Fruit fly (Drosophila melanogaster): ENCODE data around the gene PKD.

Gene PKD

DNA sequence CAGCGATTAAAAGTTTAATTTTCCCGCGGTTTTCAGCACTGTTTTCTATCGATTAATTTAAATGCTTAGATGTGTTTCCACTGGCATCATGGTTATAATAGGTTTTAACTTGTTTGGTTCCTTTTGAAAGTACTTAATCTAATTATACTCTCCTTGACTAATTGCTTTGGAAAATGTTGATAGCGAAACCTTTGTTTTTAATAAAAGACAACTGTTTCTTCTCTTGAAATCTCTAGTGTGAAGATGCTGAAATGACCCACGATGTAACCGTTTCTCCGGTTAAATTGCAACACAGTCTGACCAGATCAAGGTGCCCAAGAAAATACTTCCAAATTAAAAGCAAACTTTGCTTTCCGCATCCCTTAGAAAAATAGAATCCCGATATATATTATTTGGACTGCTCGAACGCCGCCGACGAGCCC, 15.3 kb downstream of the PKD start, which contains the start of gene Dlc90F (continued):
- no peak for TF ChIP-seq nerfin-2 (GFP tag; IDR thresholded peaks at IDR 0.05; ENCODE audit: partially characterized antibody)
- no peak for TF ChIP-seq ash1 (GFP tag; optimal IDR thresholded peaks at IDR 0.05)
- peak; percentile 72 for TF ChIP-seq CG6272 (GFP tag; IDR thresholded peaks at IDR 0.05)
- peak; percentile 26 for TF ChIP-seq salm (tag; optimal IDR thresholded peaks at IDR 0.05)
- peak; percentile 62 for TF ChIP-seq Oaz (GFP tag; IDR thresholded peaks at IDR 0.05)
- TF ChIP-seq CG14050 (GFP tag; IDR thresholded peaks at IDR 0.05): peak; percentile 40; the same call in 1 of the 3 replicates
- peak; percentile 64 for TF ChIP-seq CG16815 (GFP tag; optimal IDR thresholded peaks at IDR 0.05)
- TF ChIP-seq Nf-YB (GFP tag; optimal IDR thresholded peaks at IDR 0.05): peak; percentile 59
- TF ChIP-seq stwl (tag; optimal IDR thresholded peaks at IDR 0.05): peak; percentile 87
- TF ChIP-seq lilli (GFP tag; optimal IDR thresholded peaks at IDR 0.05): peak; percentile 83
- peak; percentile 34 for TF ChIP-seq CG10431 (GFP tag; optimal IDR thresholded peaks at IDR 0.05)
- TF ChIP-seq CG14014 (GFP tag; IDR thresholded peaks at IDR 0.05): peak; percentile 80
- peak; percentile 50 for TF ChIP-seq CG9437 (GFP tag; optimal IDR thresholded peaks at IDR 0.05)
- peak; percentile 79 for TF ChIP-seq CG18262 (tag; optimal IDR thresholded peaks at IDR 0.05)
- peak; percentile 82 for TF ChIP-seq ind (GFP tag; optimal IDR thresholded peaks at IDR 0.05)
- peak; percentile 36 for TF ChIP-seq slou (GFP tag; optimal IDR thresholded peaks at IDR 0.05)
- peak; percentile 82 for TF ChIP-seq Xbp1 (GFP tag; optimal IDR thresholded peaks at IDR 0.05)
- TF ChIP-seq CG11696 (GFP tag; IDR thresholded peaks at IDR 0.05): 0 out of 2 replicates have a peak, but pooled peaks have one; percentile 28
- peak; percentile 78 for TF ChIP-seq az2 (GFP tag; optimal IDR thresholded peaks at IDR 0.05)
- peak; percentile 32; the same call in 1 of the 2 replicates for TF ChIP-seq Doc2 (GFP tag; IDR thresholded peaks at IDR 0.05)
- peak; percentile 83 for TF ChIP-seq Aef1 (GFP tag; IDR thresholded peaks at IDR 0.05)
- peak; percentile 54 for TF ChIP-seq CG7556 (GFP tag; optimal IDR thresholded peaks at IDR 0.05)
- TF ChIP-seq pho (GFP tag; optimal IDR thresholded peaks at IDR 0.05): peak; percentile 84
- TF ChIP-seq pfk (GFP tag; optimal IDR thresholded peaks at IDR 0.05): no peak
- TF ChIP-seq MBD-R2 (GFP tag; IDR thresholded peaks at IDR 0.05): no peak; the same call in none of the 2 replicates
- TF ChIP-seq Poxn (GFP tag; IDR thresholded peaks at IDR 0.05): no peak
- peak; percentile 67; the same call in 1 of the 2 replicates for TF ChIP-seq CG11085 (GFP tag; IDR thresholded peaks at IDR 0.05)
- no peak for TF ChIP-seq fru (optimal IDR thresholded peaks at IDR 0.05)
- TF ChIP-seq D19A (tag; optimal IDR thresholded peaks at IDR 0.05): peak; percentile 20
- TF ChIP-seq usp (GFP tag; optimal IDR thresholded peaks at IDR 0.05): no peak
- TF ChIP-seq gsb-n (tag; optimal IDR thresholded peaks at IDR 0.05): peak; percentile 56
- peak; percentile 75 for TF ChIP-seq CG6689 (GFP tag; IDR thresholded peaks at IDR 0.05)
- TF ChIP-seq CG2120 (GFP tag; optimal IDR thresholded peaks at IDR 0.05): peak; percentile 87
- peak; percentile 12 for TF ChIP-seq Asciz (GFP tag; optimal IDR thresholded peaks at IDR 0.05)
- TF ChIP-seq E2f1 (GFP tag; IDR thresholded peaks at IDR 0.05): peak; percentile 83
- TF ChIP-seq Nf-YA (GFP tag; IDR thresholded peaks at IDR 0.05): no peak
- TF ChIP-seq CG14441 (GFP tag; IDR thresholded peaks at IDR 0.05): peak; percentile 81
- TF ChIP-seq CG12744 (GFP tag; optimal IDR thresholded peaks at IDR 0.05): peak; percentile 64
- TF ChIP-seq C15 (GFP tag; IDR thresholded peaks at IDR 0.05): 0 out of 3 replicates have a peak, but pooled peaks have one; percentile 58
- TF ChIP-seq NK7.1 (GFP tag; optimal IDR thresholded peaks at IDR 0.05): peak; percentile 35
- TF ChIP-seq abd-A (tag; optimal IDR thresholded peaks at IDR 0.05): peak; percentile 49
- TF ChIP-seq Hmr (GFP tag; optimal IDR thresholded peaks at IDR 0.05): peak; percentile 84
- TF ChIP-seq jigr1 (GFP tag; IDR thresholded peaks at IDR 0.05): peak; percentile 69; the same call in 1 of the 3 replicates
- no peak for TF ChIP-seq MTF-1 (GFP tag; optimal IDR thresholded peaks at IDR 0.05; ENCODE audit: borderline replicate concordance)
- TF ChIP-seq Hey (tag; optimal IDR thresholded peaks at IDR 0.05): no peak
- peak; percentile 67 for TF ChIP-seq CG8924 (tag; optimal IDR thresholded peaks at IDR 0.05)
- no peak for TF ChIP-seq gcm2 (GFP tag; optimal IDR thresholded peaks at IDR 0.05)
- TF ChIP-seq Sry-δ (GFP tag; optimal IDR thresholded peaks at IDR 0.05): peak; percentile 78
- TF ChIP-seq Mrtf (GFP tag; IDR thresholded peaks at IDR 0.05): peak; percentile 82
- peak; percentile 88 for TF ChIP-seq kay (GFP tag; optimal IDR thresholded peaks at IDR 0.05)
- TF ChIP-seq CG14965 (GFP tag; optimal IDR thresholded peaks at IDR 0.05; ENCODE audit: borderline replicate concordance): no peak
- peak; percentile 86 for TF ChIP-seq CG12391 (tag; optimal IDR thresholded peaks at IDR 0.05)
